Fruit fly (Drosophila melanogaster) Kc167 (cell line): ENCODE measurements around the gene DNAlig3.
A peak's percentile ranks its signal among the peaks of the same experiment; 100 is the strongest.

Experiments used
- Myc ChIP-seq: fragments of >200 bp; optimal IDR thresholded peaks from 2 replicates; lab custom pipeline; 2017; ENCODE audit warnings: missing external identifiers
- Sin3A ChIP-seq: fragments of >200 bp; optimal IDR thresholded peaks from 2 replicates; lab custom pipeline; 2018; ENCODE audit warnings: missing external identifiers
- h ChIP-seq: fragments of >200 bp; optimal IDR thresholded peaks from 3 replicates; lab custom pipeline; 2018; ENCODE audit warnings: missing external identifiers
- insv ChIP-seq: fragments of >200 bp; optimal IDR thresholded peaks from 3 replicates; lab custom pipeline; 2018; ENCODE audit warnings: missing external identifiers
- psq ChIP-seq: fragments of >200 bp; optimal IDR thresholded peaks from 2 replicates; lab custom pipeline; 2017; ENCODE audit warnings: missing external identifiers
- ttk ChIP-seq: sonication (Bioruptor generic); optimal IDR thresholded peaks from 2 replicates; lab custom pipeline; 2017; ENCODE audit warnings: missing external identifiers

DNAlig3 gene

DNA sequence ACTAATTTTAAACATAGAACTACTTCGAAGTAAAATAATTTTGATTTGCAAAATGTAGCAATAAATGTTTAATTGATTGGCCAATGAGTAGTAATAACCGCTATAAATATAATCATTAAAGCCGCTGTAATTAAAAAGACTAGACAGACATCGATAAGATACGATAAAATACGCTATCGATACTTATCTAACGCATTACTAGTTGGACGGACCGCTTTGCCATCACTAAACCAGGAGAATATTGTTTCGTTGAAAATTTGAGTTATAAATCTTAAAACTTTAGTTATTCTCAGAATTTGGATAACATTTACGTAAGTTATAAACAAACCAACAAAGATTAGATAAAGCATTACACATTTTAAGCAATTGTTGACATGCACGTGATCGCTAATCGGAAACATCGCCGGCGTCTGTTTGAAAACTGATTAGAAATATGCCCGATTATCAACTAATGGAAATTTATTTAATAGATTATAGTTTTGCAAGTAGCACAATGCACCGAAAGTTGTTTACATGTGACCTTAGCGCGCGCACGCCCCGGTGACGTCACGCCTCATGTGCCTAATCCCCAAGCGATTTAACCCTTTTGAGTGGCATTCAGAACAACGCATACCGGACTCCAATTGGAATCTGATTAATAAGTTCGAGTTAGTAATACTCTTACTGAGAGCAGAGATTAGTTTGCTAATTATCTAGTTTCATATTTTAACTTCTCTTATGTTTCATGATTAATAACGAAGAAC is 37.9 kb upstream of the DNAlig3 start, which contains the start of gene Desat1:
Gene Desat1 (plus strand): TSS at position 200 of the 743 bp plus-strand sequence.
- TF ChIP-seq h (lab: Kevin White, UChicago) (no peak), ttk (no peak), psq (lab: Kevin White, UChicago) (no peak), insv (no peak), Myc (no peak), Sin3A (no peak)

DNA sequence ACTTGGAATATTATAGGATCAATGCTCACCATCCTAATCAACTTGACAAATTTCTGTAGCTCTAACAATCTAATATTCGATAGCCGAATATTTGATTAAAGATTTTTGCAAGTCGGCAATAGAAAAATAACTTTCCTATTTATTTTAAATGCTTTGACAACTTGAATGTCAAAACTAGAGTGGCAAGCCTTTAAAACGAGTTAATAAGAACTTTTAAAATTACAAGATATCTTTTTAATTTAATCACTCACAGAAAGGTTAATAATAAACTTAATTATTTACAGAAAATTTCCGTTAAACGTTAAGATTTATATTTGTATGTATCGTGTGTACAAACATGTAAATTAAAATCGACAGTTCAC is 37.4 kb upstream of the DNAlig3 start, which contains the start of the genes CG17207 and CG46427:
Gene CG17207 (minus strand): TSS at position 101 of the 362 bp plus-strand sequence.
Gene CG46427 (minus strand): TSS at position 101 of the 362 bp plus-strand sequence.
- TF ChIP-seq h (lab: Kevin White, UChicago) (no peak), Myc (no peak), Sin3A (no peak)

DNA sequence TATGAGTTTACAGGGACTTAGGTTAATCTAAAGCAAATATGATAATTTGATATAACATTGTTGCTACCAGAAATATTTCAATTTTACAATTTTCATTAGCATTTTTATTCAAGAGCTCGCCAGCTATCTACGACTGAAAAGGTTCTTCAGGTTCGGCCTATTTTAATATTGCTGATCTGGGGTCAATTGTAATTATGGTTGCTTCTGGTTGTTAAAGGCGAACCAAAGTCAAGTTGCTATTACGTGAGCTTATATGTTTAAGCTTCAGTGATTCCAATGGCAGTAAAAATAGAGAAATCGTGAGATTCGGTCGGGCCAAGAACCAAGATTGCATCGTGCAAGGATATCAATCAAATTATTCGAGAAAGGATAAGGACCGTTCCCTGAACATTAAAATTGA is 34.3 kb upstream of the DNAlig3 start, which contains the start of gene Desat2:
Gene Desat2 (plus strand): TSS at position 301 of the 400 bp plus-strand sequence.
- TF ChIP-seq psq (lab: Kevin White, UChicago) (no peak), Myc (no peak), Sin3A (no peak), h (lab: Kevin White, UChicago) (no peak), ttk (no peak), insv (no peak)

DNA sequence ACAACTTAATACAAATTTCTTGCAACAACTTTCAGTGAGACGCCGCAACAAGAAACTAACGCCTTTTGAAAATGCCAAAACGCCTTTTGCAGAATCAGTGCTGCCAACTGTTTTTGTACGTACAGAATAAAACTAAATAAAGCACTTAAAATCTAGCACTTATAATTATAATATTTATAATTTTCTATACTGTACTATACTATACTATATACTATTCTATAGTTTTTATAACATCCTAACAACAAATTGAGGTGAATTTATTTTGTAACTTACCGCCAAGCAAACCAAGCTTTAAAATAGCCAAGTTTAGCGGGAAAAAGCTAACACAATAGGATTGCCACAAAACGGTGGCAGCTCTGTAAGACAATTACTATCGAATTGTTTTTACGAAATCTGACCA is 32.1 kb upstream of the DNAlig3 start, which contains the start of the genes Aos1 and Srlp:
Gene Aos1 (minus strand): TSS at position 59 of the 400 bp plus-strand sequence.
Gene Srlp (plus strand): TSS at position 335 of the 400 bp plus-strand sequence.
- no peak for TF ChIP-seq psq (lab: Kevin White, UChicago)
- no peak for TF ChIP-seq Sin3A
- TF ChIP-seq Myc, result no peak
- no peak for TF ChIP-seq ttk
- no peak for TF ChIP-seq insv
- TF ChIP-seq h (lab: Kevin White, UChicago), result no peak

DNA sequence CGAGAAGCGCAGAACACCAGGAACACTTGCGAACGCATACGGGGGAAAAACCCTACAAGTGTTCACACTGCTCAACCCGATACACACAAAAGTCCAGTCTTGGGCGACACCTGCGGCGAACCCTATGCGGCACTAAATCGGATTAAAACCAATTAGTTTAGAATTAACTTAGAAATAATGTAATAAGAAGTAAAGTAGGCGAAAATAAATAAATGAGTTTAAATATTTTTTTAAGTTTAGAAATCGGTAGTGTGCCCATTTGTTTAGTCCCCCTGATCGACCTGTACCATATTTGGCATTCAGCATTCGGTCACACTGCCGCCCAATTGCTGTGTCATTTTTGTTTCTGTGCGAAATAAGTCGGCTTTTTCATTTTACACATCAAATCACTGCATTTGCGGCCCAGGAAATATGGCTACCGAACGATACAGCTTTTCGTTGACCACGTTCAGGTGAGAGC is 29.4 kb upstream of the DNAlig3 start, which contains the start of gene Prosalpha2:
Gene Prosalpha2 (plus strand): TSS at position 292 of the 460 bp plus-strand sequence.
- TF ChIP-seq psq (lab: Kevin White, UChicago) (no peak), Sin3A (no peak), ttk (no peak), Myc (no peak), insv (no peak), h (lab: Kevin White, UChicago) (no peak)

DNA sequence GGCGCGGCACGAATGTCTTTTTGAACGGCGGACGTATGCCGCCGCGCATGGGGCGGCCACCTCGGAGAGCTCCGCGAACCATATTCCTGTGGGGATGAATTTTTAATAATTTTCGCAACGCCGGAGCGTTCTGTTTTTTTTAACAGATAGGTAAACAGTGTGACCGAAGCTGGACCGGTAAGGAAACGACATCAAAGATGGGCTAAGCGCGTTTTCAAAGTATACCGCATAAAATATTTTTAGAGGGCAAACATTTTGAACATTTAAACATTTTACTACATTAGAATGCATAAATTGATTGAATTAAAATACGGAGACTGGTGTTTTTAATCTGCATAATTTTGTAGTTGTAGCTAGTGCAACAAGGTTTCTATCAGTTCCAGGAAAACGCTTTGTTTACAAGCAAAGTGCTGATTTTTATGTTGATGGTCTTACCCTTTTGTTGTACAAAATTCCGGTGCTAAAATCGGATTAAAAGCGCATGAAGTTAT is 27.5 kb upstream of the DNAlig3 start, which contains the start of the genes CG5641 and CG5245:
Gene CG5641 (minus strand): TSS at position 163 of the 491 bp plus-strand sequence.
Gene CG5245 (plus strand): TSS at position 441 of the 491 bp plus-strand sequence.
- no peak for TF ChIP-seq h (lab: Kevin White, UChicago)
- TF ChIP-seq insv, result no peak
- no peak for TF ChIP-seq Sin3A

DNA sequence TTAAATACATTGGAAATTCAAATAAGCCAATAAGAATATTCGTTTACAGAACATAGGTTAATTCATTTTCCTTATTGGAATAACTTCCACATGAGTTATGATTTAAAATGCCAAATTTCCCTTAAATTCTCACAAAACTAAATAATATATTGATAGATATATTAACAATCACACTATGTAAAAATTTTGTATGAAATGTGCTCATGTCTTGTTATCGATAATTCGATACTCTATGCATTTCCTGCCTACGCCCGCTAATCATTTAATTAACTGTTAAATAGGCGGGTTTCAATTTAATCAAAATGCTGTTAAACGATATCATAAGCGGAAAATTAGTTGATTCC is 24.6 kb upstream of the DNAlig3 start, which contains the start of gene NANS:
Gene NANS (plus strand): TSS at position 269 of the 344 bp plus-strand sequence.
- TF ChIP-seq ttk (no peak), insv (no peak), Myc (no peak), psq (lab: Kevin White, UChicago) (no peak), h (lab: Kevin White, UChicago) (no peak)

DNA sequence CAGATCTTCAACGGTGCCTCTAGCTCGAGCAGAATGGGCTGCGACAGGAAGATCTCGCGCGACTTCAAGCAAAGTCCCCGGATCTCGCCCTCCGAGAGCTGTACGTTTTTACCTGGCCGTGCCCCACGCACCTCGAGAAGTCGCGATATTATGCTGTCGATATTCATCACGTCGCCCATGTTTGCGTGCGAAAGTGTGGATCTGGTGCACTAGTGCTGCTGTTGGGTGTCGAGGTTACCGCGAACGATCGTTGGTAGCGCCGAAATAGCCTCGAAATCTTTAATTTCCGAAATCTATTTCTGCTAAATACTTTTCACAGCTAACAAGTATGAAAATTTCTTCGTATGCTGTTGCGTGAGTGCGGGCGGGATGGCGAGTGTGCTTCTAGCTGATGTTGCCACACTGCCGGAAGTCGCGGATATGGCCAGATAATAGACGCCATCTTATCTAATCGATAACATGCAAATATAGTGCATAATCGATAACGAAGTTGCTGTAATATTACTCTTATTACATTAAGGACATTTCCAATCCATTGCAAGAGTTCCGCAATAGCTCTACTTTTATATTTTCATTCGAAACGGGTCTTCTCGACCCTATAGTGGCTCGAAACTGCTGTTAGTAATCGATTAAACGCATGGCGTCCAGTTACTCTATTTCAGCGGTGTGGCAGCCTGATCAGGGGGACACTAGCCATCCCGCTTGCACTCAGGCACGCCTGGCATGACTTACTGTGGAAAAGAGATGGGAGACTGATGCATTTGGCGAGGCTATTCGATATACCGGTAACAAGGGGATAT is 24.1 kb upstream of the DNAlig3 start, which contains the start of gene Pp1-87B:
Gene Pp1-87B (minus strand): TSS at position 408 of the 800 bp plus-strand sequence.
- TF ChIP-seq ttk (no peak), Myc (no peak), Sin3A (peak; percentile 32), psq (lab: Kevin White, UChicago) (peak; percentile 100), h (lab: Kevin White, UChicago) (no peak), insv (no peak)

DNA sequence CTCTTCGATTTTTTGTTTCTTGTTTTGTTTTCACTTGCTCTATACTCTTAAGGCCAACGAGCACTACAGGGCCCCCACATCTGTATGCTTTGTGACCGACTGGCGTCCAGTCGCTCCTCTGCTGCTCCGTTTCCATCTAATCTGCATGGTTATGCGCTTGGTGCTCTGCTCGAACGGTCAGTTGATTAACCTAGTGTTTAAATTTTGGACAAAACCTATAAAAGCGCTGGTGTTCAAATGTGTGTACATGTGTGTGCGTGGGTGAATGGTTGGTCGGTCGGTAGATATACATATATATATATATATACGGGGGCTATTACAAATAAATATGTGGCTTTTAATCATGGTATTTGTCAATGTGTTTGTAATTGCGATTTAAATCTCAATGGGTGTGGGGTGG is 22.4 kb upstream of the DNAlig3 start:
- no peak for TF ChIP-seq insv
- TF ChIP-seq h (lab: Kevin White, UChicago), result no peak
- no peak for TF ChIP-seq ttk
- no peak for TF ChIP-seq Sin3A
- no peak for TF ChIP-seq psq (lab: Kevin White, UChicago)
- no peak for TF ChIP-seq Myc

DNA sequence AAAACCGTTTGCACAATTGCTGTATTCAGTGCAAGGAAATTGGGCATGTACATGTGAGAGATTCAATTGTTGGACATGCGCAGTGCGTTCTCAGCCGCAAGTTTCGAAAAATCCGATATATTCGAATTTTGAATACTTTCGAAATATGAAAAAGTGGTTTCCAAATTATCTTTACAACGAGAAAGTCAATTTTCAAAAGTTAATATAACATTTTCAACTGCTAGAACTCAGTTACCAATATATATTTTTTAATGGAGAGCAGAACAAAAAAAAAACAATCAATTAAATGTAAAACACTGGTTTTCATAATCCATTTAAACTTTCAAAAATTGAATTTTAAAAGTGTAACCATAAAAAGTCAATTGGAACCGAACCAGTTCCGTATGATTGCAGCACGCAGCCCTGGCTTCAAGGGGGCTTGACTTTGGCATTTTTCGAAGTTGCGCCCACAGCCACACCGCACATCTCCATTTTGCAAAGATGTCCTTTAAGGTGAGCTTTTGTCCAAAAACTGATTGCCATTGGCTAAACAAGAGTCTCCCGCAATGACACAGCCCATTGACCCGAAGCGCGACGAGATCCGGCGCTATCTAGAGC is 20.8 kb upstream of the DNAlig3 start, which contains the start of the genes Scgbeta and CG17202:
Gene Scgbeta (minus strand): TSS at position 51 of the 597 bp plus-strand sequence.
Gene CG17202 (plus strand): TSS at position 390 of the 597 bp plus-strand sequence.
- TF ChIP-seq insv (no peak), h (lab: Kevin White, UChicago) (no peak), ttk (no peak)

DNA sequence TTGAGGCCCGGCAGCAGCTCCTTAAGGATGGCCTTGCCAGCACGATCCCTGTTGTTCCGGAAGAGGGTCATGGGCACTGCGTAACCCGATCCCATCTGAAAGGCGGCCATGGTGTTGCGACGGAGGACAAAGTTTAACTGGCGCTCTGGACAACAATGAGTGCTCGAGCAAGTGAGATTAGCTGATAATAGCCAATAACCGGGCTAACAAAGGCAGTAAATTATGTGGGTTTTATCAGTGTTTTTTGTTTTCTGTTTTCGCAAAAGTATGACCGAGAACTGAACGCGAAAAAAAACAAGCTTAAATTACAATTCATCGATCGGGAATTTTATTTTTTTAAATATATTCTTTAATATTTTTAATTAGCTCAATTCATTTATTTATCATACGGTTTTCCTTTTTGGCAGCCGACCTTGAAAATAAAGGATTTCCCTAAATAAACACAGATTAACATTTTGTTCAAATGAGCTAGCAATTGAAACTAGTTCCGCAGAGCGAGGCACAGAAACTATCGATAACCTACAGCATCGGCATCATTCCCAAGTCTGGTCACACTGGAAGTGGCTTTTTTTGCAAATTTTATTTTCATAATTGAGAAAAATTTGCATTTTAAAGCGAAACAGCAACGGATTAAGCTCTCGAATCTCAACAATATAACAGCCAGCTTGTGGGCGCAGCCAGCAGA is 11.8 kb upstream of the DNAlig3 start, which contains the start of the genes Dip-C and pps:
Gene Dip-C (minus strand): TSS at position 486 of the 685 bp plus-strand sequence.
Gene pps (plus strand): TSS at position 555 of the 685 bp plus-strand sequence.
- no peak for TF ChIP-seq insv
- TF ChIP-seq Myc, result no peak
- TF ChIP-seq psq (lab: Kevin White, UChicago), result no peak
- no peak for TF ChIP-seq Sin3A
- TF ChIP-seq h (lab: Kevin White, UChicago), result no peak
- no peak for TF ChIP-seq ttk
